Fruit fly (Drosophila melanogaster): ENCODE results near the gene CG2187.

DNA sequence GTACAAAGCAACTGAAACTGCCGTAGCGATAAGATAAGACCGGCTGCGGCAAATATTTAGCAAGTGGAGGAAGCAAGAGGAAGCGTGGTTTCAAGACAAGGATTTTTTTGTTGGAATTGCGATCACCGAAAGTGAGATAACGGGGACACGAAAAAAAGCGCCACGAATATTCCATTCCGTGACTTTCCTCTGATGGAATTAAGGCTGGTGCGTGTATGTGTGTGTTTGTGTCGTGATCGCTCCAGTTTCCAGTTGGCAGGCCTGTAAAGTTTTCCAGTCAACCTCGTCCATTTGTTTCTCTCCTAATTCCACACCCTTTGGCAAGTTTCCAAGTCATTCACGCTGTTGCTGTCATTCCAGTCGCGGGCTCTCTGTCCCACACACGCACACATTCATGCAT, 32.2 kb downstream of the CG2187 start:
- no peak for TF ChIP-seq esn (GFP tag; optimal IDR thresholded peaks at IDR 0.05)
- TF ChIP-seq CG6854 (GFP tag; optimal IDR thresholded peaks at IDR 0.05) = no peak
- TF ChIP-seq CG11294 (GFP tag; IDR thresholded peaks at IDR 0.05) = no peak
- no peak for TF ChIP-seq Hr4 (GFP tag; optimal IDR thresholded peaks at IDR 0.05)
- TF ChIP-seq ss (GFP tag; optimal IDR thresholded peaks at IDR 0.05) = no peak
- no peak for TF ChIP-seq Eip75B (GFP tag; optimal IDR thresholded peaks at IDR 0.05)
- TF ChIP-seq CG8119 (GFP tag; IDR thresholded peaks at IDR 0.05) = no peak
- TF ChIP-seq CG8632 (GFP tag; optimal IDR thresholded peaks at IDR 0.05) = no peak
- TF ChIP-seq eg (GFP tag; IDR thresholded peaks at IDR 0.05) = no peak
- no peak for TF ChIP-seq CG3032 (tag; optimal IDR thresholded peaks at IDR 0.05)
- TF ChIP-seq CG1621 (tag; optimal IDR thresholded peaks at IDR 0.05) = no peak
- TF ChIP-seq Sox15 (GFP tag; optimal IDR thresholded peaks at IDR 0.05) = no peak
- no peak for TF ChIP-seq OdsH (GFP tag; optimal IDR thresholded peaks at IDR 0.05)
- no peak for TF ChIP-seq Sox102F (GFP tag; optimal IDR thresholded peaks at IDR 0.05)

Measured in whole organism, prepupa.